Worm (Caenorhabditis elegans) whole organism, L3 larva: ENCODE measurements around the gene srz-19.

ENCODE experiments used
- ZK546.5 ChIP-seq: sonication (generic microtip); optimal IDR thresholded peaks from 2 replicates; lab custom pipeline; 2017; ENCODE audit warnings: missing biosample characterization, missing genetic modification characterization
- ama-1 ChIP-seq: fragments of 150-350 bp; optimal IDR thresholded peaks from 2 replicates; lab custom pipeline; 2018
- jun-1 ChIP-seq: fragments of 150-350 bp; optimal IDR thresholded peaks from 2 replicates; lab custom pipeline; 2014; ENCODE audit warnings: missing biosample characterization, missing genetic modification reagents, missing genetic modification characterization
- nhr-77 ChIP-seq: fragments of 150-350 bp; optimal IDR thresholded peaks from 2 replicates; lab custom pipeline; 2014; ENCODE audit warnings: missing biosample characterization, missing genetic modification characterization
- skn-1 ChIP-seq: fragments of 150-350 bp; optimal IDR thresholded peaks from 2 replicates; lab custom pipeline; 2014; ENCODE audit warnings: missing biosample characterization, missing genetic modification characterization
- snpc-4 ChIP-seq: fragments of 150-350 bp; optimal IDR thresholded peaks from 2 replicates; lab custom pipeline; 2014; ENCODE audit warnings: missing biosample characterization, missing genetic modification characterization

DNA sequence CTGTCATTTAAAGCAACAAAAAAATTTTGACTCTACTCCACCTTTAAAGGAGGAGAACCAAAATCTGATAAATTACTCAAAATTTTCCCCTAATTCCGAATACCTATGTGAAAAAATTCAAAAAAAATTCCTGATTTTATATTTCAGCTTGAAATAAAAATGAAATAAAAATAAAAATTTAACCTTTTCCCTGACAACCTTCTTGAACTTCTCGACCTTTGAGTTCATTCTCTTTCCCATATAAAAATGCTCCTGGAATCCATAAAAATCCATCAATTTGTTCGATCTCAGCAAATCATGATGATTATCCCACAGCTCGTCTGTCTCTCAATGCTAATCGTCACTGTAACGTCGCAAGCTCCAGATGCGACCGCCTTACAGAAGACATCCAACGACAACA is 16.7 kb upstream of the srz-19 start, which contains the start of gene F56D6.6:
- TF ChIP-seq nhr-77 (tag; lab: Kevin White, UChicago) (no peak), jun-1 (no peak), snpc-4 (tag; lab: Kevin White, UChicago) (no peak), ZK546.5 (no peak), ama-1 (lab: Kevin White, UChicago) (no peak), skn-1 (tag; lab: Kevin White, UChicago) (no peak)
